Worm (Caenorhabditis elegans) whole organism, L4 larva: ENCODE results near the gene szy-20.

ENCODE experiments used
- F10B5.3 ChIP-seq: sonication (generic microtip); optimal IDR thresholded peaks from 2 replicates; lab custom pipeline; 2016; ENCODE audit warnings: mild to moderate bottlenecking, missing genetic modification characterization, missing compliant biosample characterization
- aly-2 ChIP-seq: sonication (generic microtip); optimal IDR thresholded peaks from 2 replicates; lab custom pipeline; 2018; ENCODE audit warnings: missing biosample characterization, missing genetic modification characterization
- ama-1 ChIP-seq: fragments of 150-350 bp; optimal IDR thresholded peaks from 2 replicates; lab custom pipeline; 2014; ENCODE audit warnings: inconsistent platforms, mixed read lengths
- arid-1 ChIP-seq: fragments of 200-800 bp; sonication (Bioruptor generic); conservative IDR thresholded peaks from 2 replicates; pipeline ENCODE4 v1.3.6; 2022; ENCODE audit warnings: missing genetic modification reagents, missing genetic modification characterization, missing compliant biosample characterization
- ceh-82 ChIP-seq: sonication (generic microtip); optimal IDR thresholded peaks from 2 replicates; lab custom pipeline; 2017; ENCODE audit warnings: missing biosample characterization, missing genetic modification characterization
- daf-12 ChIP-seq: fragments of 150-350 bp; optimal IDR thresholded peaks from 2 replicates; lab custom pipeline; 2014; ENCODE audit warnings: missing biosample characterization, missing genetic modification reagents, missing genetic modification characterization
- egl-43 ChIP-seq: fragments of 200-800 bp; sonication (Bioruptor generic); IDR thresholded peaks from 2 replicates; pipeline ENCODE4 v1.3.6; 2022; ENCODE audit warnings: missing genetic modification reagents, missing genetic modification characterization, missing compliant biosample characterization
- fkh-10 ChIP-seq: fragments of 150-350 bp; optimal IDR thresholded peaks from 2 replicates; lab custom pipeline; 2014; ENCODE audit warnings: missing biosample characterization, missing genetic modification reagents, missing genetic modification characterization
- hmg-1.1 ChIP-seq: fragments of 200-800 bp; sonication (Bioruptor generic); IDR thresholded peaks from 2 replicates; pipeline ENCODE4 v1.3.6; 2022; ENCODE audit warnings: missing genetic modification reagents, missing genetic modification characterization, missing compliant biosample characterization
- lin-39 ChIP-seq: fragments of 150-350 bp; optimal IDR thresholded peaks from 2 replicates; lab custom pipeline; 2014; ENCODE audit warnings: missing biosample characterization, missing genetic modification reagents, missing genetic modification characterization
- mep-1 ChIP-seq: fragments of 150-350 bp; sonication (generic microtip); optimal IDR thresholded peaks from 3 replicates; lab custom pipeline; 2014; ENCODE audit warnings: missing biosample characterization, missing genetic modification characterization
- snpc-4 ChIP-seq: fragments of 150-350 bp; optimal IDR thresholded peaks from 2 replicates; lab custom pipeline; 2014; ENCODE audit warnings: missing biosample characterization, missing genetic modification characterization
- unc-39 ChIP-seq: sonication (generic microtip); optimal IDR thresholded peaks from 2 replicates; lab custom pipeline; 2017; ENCODE audit warnings: missing biosample characterization, missing genetic modification characterization
- ztf-11 ChIP-seq: fragments of 150-350 bp; optimal IDR thresholded peaks from 2 replicates; lab custom pipeline; 2014; ENCODE audit warnings: missing biosample characterization, missing genetic modification characterization

ce11 chrII:8953703-8954102 lies 15.4 kb downstream of the szy-20 start:
- no peak for TF ChIP-seq mep-1 (tag; lab: Kevin White, UChicago)
- no peak for TF ChIP-seq hmg-1.1 (GFP tag; lab: Robert Waterston, UW)
- no peak for TF ChIP-seq fkh-10 (GFP tag; lab: Kevin White, UChicago)
- TF ChIP-seq lin-39 (tag; lab: Kevin White, UChicago), result no peak
- TF ChIP-seq ztf-11, result no peak
- TF ChIP-seq arid-1, result no peak
- no peak for TF ChIP-seq F10B5.3 (tag; lab: Kevin White, UChicago)
- no peak for TF ChIP-seq egl-43
- no peak for TF ChIP-seq unc-39 (tag; lab: Kevin White, UChicago)
- no peak for TF ChIP-seq aly-2 (tag; lab: Kevin White, UChicago)
- no peak for TF ChIP-seq snpc-4 (tag; lab: Kevin White, UChicago)
- no peak for TF ChIP-seq ama-1 (lab: Kevin White, UChicago)
- no peak for TF ChIP-seq daf-12 (tag; lab: Kevin White, UChicago)
- no peak for TF ChIP-seq ceh-82
